Fruit fly (Drosophila melanogaster) whole organism, embryonic: ENCODE measurements around the gene Tmep.

Source experiments
- Atf3 ChIP-seq: fragments of 200-800 bp; sonication (Bioruptor generic); optimal IDR thresholded peaks from 3 replicates; lab custom pipeline; 2016; ENCODE audit warnings: missing biosample characterization, missing genetic modification characterization
- Blimp-1 ChIP-seq: fragments of 200-800 bp; sonication (Bioruptor generic); optimal IDR thresholded peaks from 3 replicates; lab custom pipeline; 2018; ENCODE audit warnings: missing biosample characterization, missing genetic modification characterization, mild to moderate bottlenecking, moderate library complexity, missing genetic modification reagents
- CG10431 ChIP-seq: fragments of 200-800 bp; sonication (Bioruptor generic); optimal IDR thresholded peaks from 3 replicates; lab custom pipeline; 2018; ENCODE audit warnings: missing biosample characterization, mild to moderate bottlenecking, missing genetic modification characterization
- CG10654 ChIP-seq: fragments of 200-800 bp; sonication (Bioruptor generic); optimal IDR thresholded peaks from 2 replicates; lab custom pipeline; 2016; ENCODE audit warnings: missing biosample characterization, missing genetic modification characterization
- CG11247 ChIP-seq: fragments of 200-800 bp; sonication (Bioruptor generic); IDR thresholded peaks from 2 replicates; pipeline ENCODE4 v1.3.6; 2022; ENCODE audit warnings: missing biosample characterization, missing genetic modification characterization
- CG1233 ChIP-seq: fragments of 200-800 bp; sonication (Bioruptor generic); optimal IDR thresholded peaks from 4 replicates; lab custom pipeline; 2018; ENCODE audit warnings: missing biosample characterization, mild to moderate bottlenecking, missing genetic modification characterization
- CG1602 ChIP-seq: fragments of 200-800 bp; sonication (Bioruptor generic); optimal IDR thresholded peaks from 3 replicates; lab custom pipeline; 2016; ENCODE audit warnings: missing biosample characterization, missing genetic modification characterization
- CG1603 ChIP-seq: fragments of 200-800 bp; sonication (Bioruptor generic); optimal IDR thresholded peaks from 2 replicates; lab custom pipeline; 2019; ENCODE audit warnings: missing biosample characterization, mild to moderate bottlenecking, missing genetic modification characterization, moderate library complexity
- CG17328 ChIP-seq: fragments of 200-800 bp; sonication (Bioruptor generic); IDR thresholded peaks from 2 replicates; pipeline ENCODE4 v1.3.6; 2022; ENCODE audit warnings: missing biosample characterization, missing genetic modification characterization
- CG18011 ChIP-seq: fragments of 200-800 bp; sonication (Bioruptor generic); optimal IDR thresholded peaks from 2 replicates; lab custom pipeline; 2017; ENCODE audit warnings: missing biosample characterization, missing genetic modification characterization, mild to moderate bottlenecking, moderate library complexity, missing genotype
- CG30431 ChIP-seq: fragments of 200-800 bp; sonication (Bioruptor generic); optimal IDR thresholded peaks from 2 replicates; lab custom pipeline; 2017; ENCODE audit warnings: missing biosample characterization, missing genetic modification characterization
- CG31224 ChIP-seq: fragments of 200-800 bp; sonication (Bioruptor generic); IDR thresholded peaks from 2 replicates; pipeline ENCODE4 v1.3.6; 2022; ENCODE audit warnings: missing biosample characterization, missing genetic modification characterization
- CG31441 ChIP-seq: fragments of 200-800 bp; sonication (Bioruptor generic); IDR thresholded peaks from 2 replicates; pipeline ENCODE4 v1.3.6; 2022; ENCODE audit warnings: missing biosample characterization, missing genetic modification characterization
- CG3281 ChIP-seq: fragments of 200-800 bp; sonication (Bioruptor generic); optimal IDR thresholded peaks from 3 replicates; lab custom pipeline; 2017; ENCODE audit warnings: missing biosample characterization, mild to moderate bottlenecking, missing genetic modification characterization
- CG4424 ChIP-seq: fragments of 200-800 bp; sonication (Bioruptor generic); optimal IDR thresholded peaks from 3 replicates; lab custom pipeline; 2016; ENCODE audit warnings: missing biosample characterization, missing genetic modification characterization
- CG4820 ChIP-seq: fragments of 200-800 bp; sonication (Bioruptor generic); optimal IDR thresholded peaks from 3 replicates; lab custom pipeline; 2016; ENCODE audit warnings: missing biosample characterization, missing genetic modification characterization
- CG6272 ChIP-seq: fragments of 200-800 bp; sonication (Bioruptor generic); IDR thresholded peaks from 2 replicates; pipeline ENCODE4 v1.3.6; 2022; ENCODE audit warnings: missing biosample characterization, missing genetic modification characterization
- CG6813 ChIP-seq: fragments of 200-800 bp; sonication (Bioruptor generic); optimal IDR thresholded peaks from 2 replicates; lab custom pipeline; 2017; ENCODE audit warnings: missing biosample characterization, missing genetic modification characterization, mild to moderate bottlenecking, moderate library complexity, missing genetic modification reagents
- CG7271 ChIP-seq: fragments of 200-800 bp; sonication (Bioruptor generic); optimal IDR thresholded peaks from 2 replicates; lab custom pipeline; 2018; ENCODE audit warnings: missing biosample characterization, mild to moderate bottlenecking, missing genetic modification characterization, moderate library complexity
- CG7357 ChIP-seq: fragments of 200-800 bp; sonication (Bioruptor generic); IDR thresholded peaks from 3 replicates; pipeline ENCODE4 v1.3.6; 2022; ENCODE audit warnings: missing biosample characterization, missing genetic modification characterization
- CG7987 ChIP-seq: fragments of 200-800 bp; sonication (Bioruptor generic); optimal IDR thresholded peaks from 2 replicates; lab custom pipeline; 2018; ENCODE audit warnings: missing biosample characterization, mild to moderate bottlenecking, missing genetic modification characterization, moderate library complexity
- CG8281 ChIP-seq: fragments of 200-800 bp; sonication (Bioruptor generic); optimal IDR thresholded peaks from 2 replicates; lab custom pipeline; 2018; ENCODE audit warnings: missing biosample characterization, mild to moderate bottlenecking, missing genetic modification characterization, moderate library complexity
- CG8924 ChIP-seq: fragments of 200-800 bp; optimal IDR thresholded peaks from 3 replicates; lab custom pipeline; 2019; ENCODE audit warnings: missing biosample characterization, mild to moderate bottlenecking, missing genetic modification characterization, moderate library complexity
- D19A ChIP-seq: fragments of 200-800 bp; optimal IDR thresholded peaks from 3 replicates; lab custom pipeline; 2019; ENCODE audit warnings: missing biosample characterization, mild to moderate bottlenecking, missing genetic modification characterization, moderate library complexity
- Dip3 ChIP-seq: fragments of 200-800 bp; sonication (Bioruptor generic); optimal IDR thresholded peaks from 3 replicates; lab custom pipeline; 2016; ENCODE audit warnings: missing biosample characterization, missing genetic modification characterization
- Drgx ChIP-seq: fragments of 200-800 bp; sonication (Bioruptor generic); IDR thresholded peaks from 2 replicates; pipeline ENCODE4 v1.3.6; 2022; ENCODE audit warnings: missing biosample characterization, missing genetic modification characterization
- Ets65A ChIP-seq: fragments of 200-800 bp; sonication (Bioruptor generic); peaks from one replicate; lab custom pipeline; 2016; ENCODE audit warnings: missing biosample characterization, missing genetic modification characterization
- Fer3 ChIP-seq: fragments of 200-800 bp; sonication (Bioruptor generic); optimal IDR thresholded peaks from 2 replicates; lab custom pipeline; 2018; ENCODE audit warnings: missing biosample characterization, mild to moderate bottlenecking, missing genetic modification characterization, moderate library complexity
- H15 ChIP-seq: fragments of 200-800 bp; sonication (Bioruptor generic); IDR thresholded peaks from 3 replicates; pipeline ENCODE4 v1.3.6; 2022; ENCODE audit warnings: missing biosample characterization, missing genetic modification characterization
- H2.0 ChIP-seq: fragments of 200-800 bp; sonication (Bioruptor generic); IDR thresholded peaks from 2 replicates; pipeline ENCODE4 v1.3.6; 2022; ENCODE audit warnings: missing biosample characterization, missing genetic modification characterization
- HLH54F ChIP-seq: fragments of 200-800 bp; sonication (Bioruptor generic); optimal IDR thresholded peaks from 3 replicates; lab custom pipeline; 2016; ENCODE audit warnings: missing biosample characterization, missing genetic modification characterization
- Mad ChIP-seq: fragments of 200-800 bp; sonication (Bioruptor generic); optimal IDR thresholded peaks from 2 replicates; lab custom pipeline; 2016; ENCODE audit warnings: missing biosample characterization, missing genetic modification characterization
- Myb ChIP-seq: fragments of 200-800 bp; sonication (Bioruptor generic); optimal IDR thresholded peaks from 2 replicates; lab custom pipeline; 2016; ENCODE audit warnings: missing biosample characterization, missing genetic modification characterization
- Optix ChIP-seq: fragments of 200-800 bp; sonication (Bioruptor generic); IDR thresholded peaks from 3 replicates; pipeline ENCODE4 v1.3.6; 2022; ENCODE audit warnings: missing biosample characterization, missing genetic modification characterization
- Poxn ChIP-seq: fragments of 200-800 bp; sonication (Bioruptor generic); IDR thresholded peaks from 2 replicates; pipeline ENCODE4 v1.3.6; 2022; ENCODE audit warnings: missing biosample characterization, missing genetic modification characterization
- Sox102F ChIP-seq: fragments of 200-800 bp; sonication (Bioruptor generic); optimal IDR thresholded peaks from 2 replicates; lab custom pipeline; 2018; ENCODE audit warnings: missing biosample characterization, mild to moderate bottlenecking, missing genetic modification characterization, moderate library complexity
- bbx ChIP-seq: fragments of 200-800 bp; sonication (Bioruptor generic); IDR thresholded peaks from 2 replicates; pipeline ENCODE4 v1.3.6; 2022; ENCODE audit warnings: missing biosample characterization, missing genetic modification characterization; ENCODE audit not compliant: partially characterized antibody
- bcd ChIP-seq: fragments of 200-800 bp; sonication (Bioruptor generic); optimal IDR thresholded peaks from 2 replicates; lab custom pipeline; 2017; ENCODE audit warnings: missing biosample characterization, mild to moderate bottlenecking, missing genetic modification characterization
- cg ChIP-seq: fragments of 200-800 bp; sonication (Bioruptor generic); optimal IDR thresholded peaks from 3 replicates; lab custom pipeline; 2019; ENCODE audit warnings: missing biosample characterization, mild to moderate bottlenecking, missing genetic modification characterization, moderate library complexity
- dpn ChIP-seq, 2 experiments: fragments of 200-800 bp; sonication (Bioruptor generic); optimal IDR thresholded peaks; 3 replicates each; lab custom pipeline; 2016; ENCODE audit warnings: missing biosample characterization in 2 of 2, missing genetic modification characterization in 2 of 2
- en ChIP-seq: fragments of 200-800 bp; sonication (Bioruptor generic); optimal IDR thresholded peaks from 2 replicates; lab custom pipeline; 2016; ENCODE audit warnings: missing biosample characterization, missing genetic modification characterization
- insv ChIP-seq, 2 experiments: fragments of 200-800 bp; sonication (Bioruptor generic); optimal IDR thresholded peaks; 3 replicates each; lab custom pipeline; 2016 to 2018; ENCODE audit warnings: missing biosample characterization in 2 of 2, missing genetic modification characterization in 2 of 2
- odd ChIP-seq: fragments of 200-800 bp; sonication (Bioruptor generic); optimal IDR thresholded peaks from 2 replicates; lab custom pipeline; 2017; ENCODE audit warnings: missing biosample characterization, mild to moderate bottlenecking, missing genetic modification characterization
- pho ChIP-seq: fragments of 200-800 bp; sonication (Bioruptor generic); optimal IDR thresholded peaks from 2 replicates; lab custom pipeline; 2016; ENCODE audit warnings: missing biosample characterization, missing genetic modification characterization
- prd ChIP-seq, 3 experiments: fragments of >200 bp in 2 of 3; fragments of 200-800 bp in 1 of 3; sonication (Bioruptor generic) in 1 of 3; optimal IDR thresholded peaks in 2 of 3; IDR thresholded peaks in 1 of 3; 2 replicates in 2 of 3; 3 replicates in 1 of 3; pipeline versions ENCODE4 v1.3.6 to Lab custom; 2017 to 2022; ENCODE audit warnings: missing biosample characterization in 1 of 3, missing genetic modification characterization in 1 of 3
- pum ChIP-seq: fragments of 200-800 bp; sonication (Bioruptor generic); optimal IDR thresholded peaks from 2 replicates; lab custom pipeline; 2016; ENCODE audit warnings: missing biosample characterization, missing genetic modification characterization
- repo ChIP-seq: fragments of 200-800 bp; sonication (Bioruptor generic); optimal IDR thresholded peaks from 2 replicates; lab custom pipeline; 2016; ENCODE audit warnings: missing biosample characterization, missing genetic modification characterization
- schlank ChIP-seq: fragments of 200-800 bp; sonication (Bioruptor generic); optimal IDR thresholded peaks from 2 replicates; lab custom pipeline; 2018; ENCODE audit warnings: missing biosample characterization, mild to moderate bottlenecking, missing genetic modification characterization
- zen2 ChIP-seq: fragments of 200-800 bp; sonication (Bioruptor generic); IDR thresholded peaks from 3 replicates; pipeline ENCODE4 v1.3.6; 2022; ENCODE audit warnings: missing biosample characterization, missing genetic modification characterization; ENCODE audit not compliant: partially characterized antibody
- zfh1 ChIP-seq: fragments of 200-800 bp; sonication (Bioruptor generic); IDR thresholded peaks from 3 replicates; pipeline ENCODE4 v1.3.6; 2022; ENCODE audit warnings: missing biosample characterization, missing genetic modification characterization

Gene Tmep

dm6 chr3L:1558178-1558788 lies 10.7 kb upstream of the Tmep start, which contains the start of the genes Pex10 and CG12099 (continued):
- peak; percentile 80 for TF ChIP-seq CG1603 (tag; lab: Kevin White, UChicago)
- TF ChIP-seq CG17328 (GFP tag; lab: Robert Waterston, UW), result peak; percentile 86
- no peak for TF ChIP-seq repo (GFP tag; lab: Kevin White, UChicago)
- peak; percentile 74 for TF ChIP-seq schlank
- peak; percentile 53 for TF ChIP-seq CG7271 (tag; lab: Kevin White, UChicago)
- peak; percentile 86; the same call in 2 of the 3 replicates for TF ChIP-seq H15
- TF ChIP-seq CG1233, result peak; percentile 75
- TF ChIP-seq Sox102F (GFP tag; lab: Kevin White, UChicago), result no peak
- peak; percentile 91 for TF ChIP-seq CG11247 (GFP tag; lab: Robert Waterston, UW)
- TF ChIP-seq Myb (GFP tag; lab: Kevin White, UChicago), result peak; percentile 38
- TF ChIP-seq en (GFP tag; lab: Kevin White, UChicago), result no peak
- TF ChIP-seq odd (GFP tag; lab: Kevin White, UChicago), result no peak
- TF ChIP-seq Mad, result peak; percentile 83
- peak; percentile 73 for TF ChIP-seq Dip3 (GFP tag; lab: Kevin White, UChicago)
- peak; percentile 58 for TF ChIP-seq pho (GFP tag; lab: Kevin White, UChicago)
- peak; percentile 82 for TF ChIP-seq Drgx (GFP tag; lab: Robert Waterston, UW)
- peak; percentile 84 for TF ChIP-seq bbx (GFP tag; lab: Robert Waterston, UW)
- TF ChIP-seq CG18011 (GFP tag; lab: Kevin White, UChicago), result peak; percentile 74
- TF ChIP-seq Poxn (GFP tag; lab: Robert Waterston, UW), result peak; percentile 73
- peak; percentile 94 for TF ChIP-seq CG6272 (GFP tag; lab: Robert Waterston, UW)
- peak; percentile 67 for TF ChIP-seq pum (GFP tag; lab: Kevin White, UChicago)
- no peak for TF ChIP-seq CG8281 (tag; lab: Kevin White, UChicago)
- TF ChIP-seq prd (optimal IDR thresholded peaks at IDR 0.05; lab: Kevin White, UChicago), result no peak
- TF ChIP-seq prd (GFP tag; IDR thresholded peaks at IDR 0.05; lab: Robert Waterston, UW), result peak; percentile 96
- peak; percentile 91 for TF ChIP-seq H2.0 (GFP tag; lab: Robert Waterston, UW)
- TF ChIP-seq CG1602 (GFP tag; lab: Kevin White, UChicago), result peak; percentile 90
- peak; percentile 81 for TF ChIP-seq CG4820 (GFP tag; lab: Kevin White, UChicago)
- TF ChIP-seq CG4424 (GFP tag; lab: Kevin White, UChicago), result peak; percentile 91
- peak in 1 of 2 experiments; percentile 69 for TF ChIP-seq insv (GFP tag; optimal IDR thresholded peaks at IDR 0.05; lab: Kevin White, UChicago)
- peak; percentile 72 for TF ChIP-seq Blimp-1 (GFP tag; lab: Kevin White, UChicago)
- no peak for TF ChIP-seq CG10431 (GFP tag; lab: Kevin White, UChicago)
- peak; percentile 87 for TF ChIP-seq CG10654
- TF ChIP-seq cg (GFP tag; lab: Kevin White, UChicago), result peak; percentile 91
- TF ChIP-seq CG31441, result peak; percentile 88
- peak; percentile 80 for TF ChIP-seq CG7357 (GFP tag; lab: Robert Waterston, UW)
- TF ChIP-seq Atf3, result peak; percentile 65
- TF ChIP-seq CG8924, result peak; percentile 88
- peak; percentile 76 for TF ChIP-seq CG7987 (GFP tag; lab: Kevin White, UChicago)
- TF ChIP-seq Ets65A (GFP tag; lab: Kevin White, UChicago), result peak; percentile 97
- TF ChIP-seq D19A (tag; lab: Kevin White, UChicago), result no peak
- TF ChIP-seq CG30431 (GFP tag; lab: Kevin White, UChicago), result peak; percentile 76
- TF ChIP-seq bcd, result peak; percentile 88
- peak; percentile 72 for TF ChIP-seq HLH54F
- peak; percentile 88 for TF ChIP-seq zfh1 (GFP tag; lab: Robert Waterston, UW)
- peak; percentile 67; the same call in 1 of the 3 replicates for TF ChIP-seq zen2 (GFP tag; lab: Robert Waterston, UW)
- peak; percentile 92 for TF ChIP-seq Optix (GFP tag; lab: Robert Waterston, UW)
- peak; percentile 67 to 93 for TF ChIP-seq dpn (GFP tag; optimal IDR thresholded peaks at IDR 0.05; lab: Kevin White, UChicago)
- TF ChIP-seq CG31224, result peak; percentile 80; the same call in 1 of the 2 replicates
- peak; percentile 32 for TF ChIP-seq CG6813 (GFP tag; lab: Kevin White, UChicago)
- TF ChIP-seq CG3281 (GFP tag; lab: Kevin White, UChicago), result peak; percentile 85
- peak; percentile 86 for TF ChIP-seq Fer3 (tag; lab: Kevin White, UChicago)
